Fruit fly (Drosophila melanogaster): Measurements from ENCODE around the gene Gr93c.

The Gr93c gene

dm6 chr3R:21871348-21871940, 26.4 kb upstream of the Gr93c start:
- TF ChIP-seq CG8478 (optimal IDR thresholded peaks at IDR 0.05) (no peak), CTCF (optimal IDR thresholded peaks at IDR 0.05) (no peak)

- TF ChIP-seq CG8478 (optimal IDR thresholded peaks at IDR 0.05), result no peak
- TF ChIP-seq CTCF (optimal IDR thresholded peaks at IDR 0.05), result no peak
These were observed 25.3 kb upstream of the Gr93c start, which contains the start of gene CG31431 for dm6 chr3R:21870158-21870971. Gene CG31431 (plus strand): TSS chr3R:21870681.

- TF ChIP-seq CTCF (optimal IDR thresholded peaks at IDR 0.05) (no peak), CG8478 (optimal IDR thresholded peaks at IDR 0.05) (no peak)
These were observed 24.5 kb upstream of the Gr93c start, which contains the start of gene CG31174 for dm6 chr3R:21869464-21870100. Gene CG31174 (minus strand): TSS chr3R:21869514.

- TF ChIP-seq CG8478 (optimal IDR thresholded peaks at IDR 0.05) (no peak), CTCF (optimal IDR thresholded peaks at IDR 0.05) (no peak)
These were observed 22.8 kb upstream of the Gr93c start, which contains the start of the genes CG6569 and Cby for dm6 chr3R:21867819-21868218. Gene CG6569 (minus strand): TSS chr3R:21867919. Gene Cby (plus strand): TSS chr3R:21868003.

- TF ChIP-seq CG8478 (optimal IDR thresholded peaks at IDR 0.05) (no peak), CTCF (optimal IDR thresholded peaks at IDR 0.05) (no peak)
These were observed 19.9 kb upstream of the Gr93c start, which contains the start of gene lsn for dm6 chr3R:21864992-21865391. Gene lsn (plus strand): TSS chr3R:21865168.

- TF ChIP-seq CG8478 (optimal IDR thresholded peaks at IDR 0.05) (no peak), CTCF (optimal IDR thresholded peaks at IDR 0.05) (no peak)
These were observed 19.4 kb upstream of the Gr93c start for dm6 chr3R:21864484-21864883.

- no peak for TF ChIP-seq CG8478 (optimal IDR thresholded peaks at IDR 0.05)
- TF ChIP-seq CTCF (optimal IDR thresholded peaks at IDR 0.05), result no peak
These were observed 18.8 kb upstream of the Gr93c start for dm6 chr3R:21863817-21864384.

dm6 chr3R:21862868-21863267, 17.8 kb upstream of the Gr93c start:
- TF ChIP-seq CTCF (optimal IDR thresholded peaks at IDR 0.05) (no peak), CG8478 (optimal IDR thresholded peaks at IDR 0.05) (no peak)

dm6 chr3R:21862137-21862850, 17.2 kb upstream of the Gr93c start:
- TF ChIP-seq CTCF (optimal IDR thresholded peaks at IDR 0.05), result no peak
- TF ChIP-seq CG8478 (optimal IDR thresholded peaks at IDR 0.05), result no peak

dm6 chr3R:21859509-21859908, 14.4 kb upstream of the Gr93c start:
- TF ChIP-seq CG8478 (optimal IDR thresholded peaks at IDR 0.05) (no peak), CTCF (optimal IDR thresholded peaks at IDR 0.05) (no peak)

dm6 chr3R:21858290-21858875, 13.3 kb upstream of the Gr93c start:
- TF ChIP-seq CG8478 (optimal IDR thresholded peaks at IDR 0.05) (no peak), CTCF (optimal IDR thresholded peaks at IDR 0.05) (no peak)

- TF ChIP-seq CTCF (optimal IDR thresholded peaks at IDR 0.05) (no peak), CG8478 (optimal IDR thresholded peaks at IDR 0.05) (no peak)
These were observed 12.4 kb upstream of the Gr93c start for dm6 chr3R:21857509-21857908.

dm6 chr3R:21856873-21857243, 11.8 kb upstream of the Gr93c start:
- TF ChIP-seq CTCF (optimal IDR thresholded peaks at IDR 0.05) (no peak), CG8478 (optimal IDR thresholded peaks at IDR 0.05) (no peak)

- TF ChIP-seq CG8478 (optimal IDR thresholded peaks at IDR 0.05), result no peak
- TF ChIP-seq CTCF (optimal IDR thresholded peaks at IDR 0.05), result peak in 1 of 2 experiments; percentile 22
These were observed 11.2 kb upstream of the Gr93c start, which contains the start of gene glec for dm6 chr3R:21856098-21856872. Gene glec (minus strand): TSS chr3R:21856266.
